Fruit fly (Drosophila melanogaster) whole organism, embryonic: ENCODE measurements around the gene uncNacbeta.

Experiments
- ATbp ChIP-seq: fragments of 200-800 bp; sonication (Bioruptor generic); optimal IDR thresholded peaks from 2 replicates; lab custom pipeline; 2017; ENCODE audit warnings: missing biosample characterization, mild to moderate bottlenecking, missing genetic modification characterization, missing genetic modification reagents
- CG10654 ChIP-seq: fragments of 200-800 bp; sonication (Bioruptor generic); optimal IDR thresholded peaks from 2 replicates; lab custom pipeline; 2016; ENCODE audit warnings: missing biosample characterization, missing genetic modification characterization
- CG13624 ChIP-seq: fragments of 200-800 bp; sonication (Bioruptor generic); optimal IDR thresholded peaks from 2 replicates; lab custom pipeline; 2016; ENCODE audit warnings: missing biosample characterization, missing genetic modification characterization
- CG14667 ChIP-seq: fragments of 200-800 bp; sonication (Bioruptor generic); IDR thresholded peaks from 2 replicates; pipeline ENCODE4 v1.3.6; 2022; ENCODE audit warnings: missing biosample characterization, missing genetic modification characterization
- CG14710 ChIP-seq: fragments of 200-800 bp; sonication (Bioruptor generic); optimal IDR thresholded peaks from 3 replicates; lab custom pipeline; 2019; ENCODE audit warnings: missing biosample characterization, mild to moderate bottlenecking, missing genetic modification characterization, moderate library complexity
- CG15011 ChIP-seq: fragments of 200-800 bp; sonication (Bioruptor generic); optimal IDR thresholded peaks from 3 replicates; lab custom pipeline; 2018; ENCODE audit warnings: missing biosample characterization, mild to moderate bottlenecking, missing genetic modification characterization
- CG15479 ChIP-seq: fragments of 200-800 bp; sonication (Bioruptor generic); optimal IDR thresholded peaks from 3 replicates; lab custom pipeline; 2019; ENCODE audit warnings: missing biosample characterization, mild to moderate bottlenecking, missing genetic modification characterization, moderate library complexity
- CG16815 ChIP-seq: fragments of 200-800 bp; sonication (Bioruptor generic); optimal IDR thresholded peaks from 3 replicates; lab custom pipeline; 2017; ENCODE audit warnings: missing biosample characterization, mild to moderate bottlenecking, missing genetic modification characterization
- CG17829 ChIP-seq: fragments of 200-800 bp; optimal IDR thresholded peaks from 2 replicates; lab custom pipeline; 2019; ENCODE audit warnings: missing biosample characterization, mild to moderate bottlenecking, missing genetic modification characterization, moderate library complexity
- CG17912 ChIP-seq: fragments of 200-800 bp; sonication (Bioruptor generic); optimal IDR thresholded peaks from 2 replicates; lab custom pipeline; 2018; ENCODE audit warnings: missing biosample characterization, mild to moderate bottlenecking, missing genetic modification characterization
- CG18011 ChIP-seq: fragments of 200-800 bp; sonication (Bioruptor generic); optimal IDR thresholded peaks from 2 replicates; lab custom pipeline; 2017; ENCODE audit warnings: missing biosample characterization, missing genetic modification characterization, mild to moderate bottlenecking, moderate library complexity, missing genotype
- CG1832 ChIP-seq: fragments of 200-800 bp; sonication (Bioruptor generic); optimal IDR thresholded peaks from 2 replicates; lab custom pipeline; 2017; ENCODE audit warnings: missing biosample characterization, mild to moderate bottlenecking, missing genetic modification characterization, inconsistent platforms
- CG18599 ChIP-seq: fragments of 200-800 bp; sonication (Bioruptor generic); optimal IDR thresholded peaks from 3 replicates; lab custom pipeline; 2017; ENCODE audit warnings: missing biosample characterization, missing genetic modification characterization, mild to moderate bottlenecking, moderate library complexity, missing genetic modification reagents
- CG2199 ChIP-seq: fragments of 200-800 bp; sonication (Bioruptor generic); IDR thresholded peaks from 3 replicates; pipeline ENCODE4 v1.3.6; 2022; ENCODE audit warnings: missing biosample characterization, missing genetic modification characterization
- CG2875 ChIP-seq: fragments of 200-800 bp; sonication (Bioruptor generic); optimal IDR thresholded peaks from 2 replicates; lab custom pipeline; 2017; ENCODE audit warnings: missing biosample characterization, mild to moderate bottlenecking, missing genetic modification characterization, missing genetic modification reagents
- CG30020 ChIP-seq: fragments of 200-800 bp; optimal IDR thresholded peaks from 2 replicates; lab custom pipeline; 2019; ENCODE audit warnings: missing biosample characterization, mild to moderate bottlenecking, missing genetic modification characterization, moderate library complexity
- CG32772 ChIP-seq: fragments of 200-800 bp; sonication (Bioruptor generic); IDR thresholded peaks from 2 replicates; pipeline ENCODE4 v1.3.6; 2022; ENCODE audit warnings: missing biosample characterization, missing genetic modification characterization
- CG3726 ChIP-seq: fragments of 200-800 bp; sonication (Bioruptor generic); IDR thresholded peaks from 3 replicates; pipeline ENCODE4, ENCODE4 v1.3.6; 2022; ENCODE audit warnings: missing biosample characterization, missing genetic modification characterization
- CG4730 ChIP-seq: fragments of 200-800 bp; sonication (Bioruptor generic); IDR thresholded peaks from 2 replicates; pipeline ENCODE4 v1.3.6; 2022; ENCODE audit warnings: missing biosample characterization, missing genetic modification characterization
- CG5953 ChIP-seq: fragments of 200-800 bp; sonication (Bioruptor generic); IDR thresholded peaks from 2 replicates; pipeline ENCODE4 v1.3.6; 2022; ENCODE audit warnings: missing biosample characterization, missing genetic modification characterization
- CG8944 ChIP-seq: fragments of 200-800 bp; sonication (Bioruptor generic); optimal IDR thresholded peaks from 3 replicates; lab custom pipeline; 2016; ENCODE audit warnings: missing biosample characterization, missing genetic modification characterization
- Dbx ChIP-seq: fragments of 200-800 bp; sonication (Bioruptor generic); IDR thresholded peaks from 3 replicates; pipeline ENCODE4 v1.3.6; 2022; ENCODE audit warnings: missing biosample characterization, missing genetic modification characterization
- Hand ChIP-seq: fragments of 200-800 bp; sonication (Bioruptor generic); optimal IDR thresholded peaks from 2 replicates; lab custom pipeline; 2017; ENCODE audit warnings: mild to moderate bottlenecking, missing biosample characterization, missing genetic modification reagents, missing genetic modification characterization
- MBD-R2 ChIP-seq: fragments of 200-800 bp; sonication (Bioruptor generic); IDR thresholded peaks from 2 replicates; pipeline ENCODE4 v1.3.6; 2022; ENCODE audit warnings: missing biosample characterization, missing genetic modification characterization
- Med ChIP-seq: fragments of 200-800 bp; sonication (Bioruptor generic); peaks from one replicate; lab custom pipeline; 2016; ENCODE audit warnings: missing biosample characterization, missing genetic modification characterization, mild to moderate bottlenecking, inconsistent platforms, moderate library complexity
- Neu2 ChIP-seq: fragments of 200-800 bp; sonication (Bioruptor generic); optimal IDR thresholded peaks from 3 replicates; lab custom pipeline; 2016; ENCODE audit warnings: missing biosample characterization, missing genetic modification characterization, borderline replicate concordance
- Oaz ChIP-seq: fragments of 200-800 bp; sonication (Bioruptor generic); IDR thresholded peaks from 2 replicates; pipeline ENCODE4 v1.3.6; 2022; ENCODE audit warnings: missing biosample characterization, missing genetic modification characterization
- Poxn ChIP-seq: fragments of 200-800 bp; sonication (Bioruptor generic); IDR thresholded peaks from 2 replicates; pipeline ENCODE4 v1.3.6; 2022; ENCODE audit warnings: missing biosample characterization, missing genetic modification characterization
- Ptx1 ChIP-seq: fragments of 200-800 bp; sonication (Bioruptor generic); IDR thresholded peaks from 2 replicates; pipeline ENCODE4 v1.3.6; 2022; ENCODE audit warnings: missing biosample characterization, missing genetic modification characterization
- Six4 ChIP-seq: fragments of 200-800 bp; sonication (Bioruptor generic); optimal IDR thresholded peaks from 2 replicates; lab custom pipeline; 2016; ENCODE audit warnings: missing biosample characterization, missing genetic modification characterization
- amos ChIP-seq: fragments of 200-800 bp; sonication (Bioruptor generic); IDR thresholded peaks from 2 replicates; pipeline ENCODE4 v1.3.6; 2022; ENCODE audit warnings: missing biosample characterization, missing genetic modification characterization; ENCODE audit not compliant: partially characterized antibody
- az2 ChIP-seq: fragments of 200-800 bp; sonication (Bioruptor generic); optimal IDR thresholded peaks from 3 replicates; lab custom pipeline; 2016; ENCODE audit warnings: missing biosample characterization, missing genetic modification characterization
- bowl ChIP-seq: fragments of 200-800 bp; sonication (Bioruptor generic); IDR thresholded peaks from 2 replicates; pipeline ENCODE4 v1.3.6; 2022; ENCODE audit warnings: missing biosample characterization, missing genetic modification characterization
- cad ChIP-seq: fragments of >200 bp; optimal IDR thresholded peaks from 2 replicates; lab custom pipeline; 2017; ENCODE audit warnings: missing biosample characterization, missing genetic modification characterization
- chn ChIP-seq: fragments of 200-800 bp; sonication (Bioruptor generic); optimal IDR thresholded peaks from 2 replicates; lab custom pipeline; 2016; ENCODE audit warnings: missing biosample characterization, missing genetic modification characterization
- gce ChIP-seq: fragments of 200-800 bp; sonication (Bioruptor generic); IDR thresholded peaks from 3 replicates; pipeline ENCODE4 v1.3.6; 2022; ENCODE audit warnings: missing biosample characterization, missing genetic modification characterization
- hkb ChIP-seq, 2 experiments: fragments of 200-800 bp in 1 of 2; fragments of >200 bp in 1 of 2; sonication (Bioruptor generic) in 1 of 2; IDR thresholded peaks in 1 of 2; optimal IDR thresholded peaks in 1 of 2; 2 replicates each; pipeline versions ENCODE4 v1.3.6 to Lab custom; 2017 to 2022; ENCODE audit warnings: missing biosample characterization in 1 of 2, missing genetic modification characterization in 1 of 2
- lola ChIP-seq, 3 experiments: fragments of >200 bp in 2 of 3; fragments of 200-800 bp in 1 of 3; sonication (Bioruptor generic) in 1 of 3; optimal IDR thresholded peaks; 2 replicates each; lab custom pipeline; 2017 to 2019; ENCODE audit warnings: missing biosample characterization in 3 of 3, missing genetic modification characterization in 3 of 3, mild to moderate bottlenecking in 1 of 3, moderate library complexity in 1 of 3
- prd ChIP-seq, 3 experiments: fragments of >200 bp in 2 of 3; fragments of 200-800 bp in 1 of 3; sonication (Bioruptor generic) in 1 of 3; optimal IDR thresholded peaks in 2 of 3; IDR thresholded peaks in 1 of 3; 2 replicates in 2 of 3; 3 replicates in 1 of 3; pipeline versions ENCODE4 v1.3.6 to Lab custom; 2017 to 2022; ENCODE audit warnings: missing biosample characterization in 1 of 3, missing genetic modification characterization in 1 of 3
- repo ChIP-seq: fragments of 200-800 bp; sonication (Bioruptor generic); optimal IDR thresholded peaks from 2 replicates; lab custom pipeline; 2016; ENCODE audit warnings: missing biosample characterization, missing genetic modification characterization
- sima ChIP-seq: fragments of 200-800 bp; sonication (Bioruptor generic); optimal IDR thresholded peaks from 2 replicates; lab custom pipeline; 2016; ENCODE audit warnings: missing biosample characterization, missing genetic modification characterization
- slbo ChIP-seq: fragments of 200-800 bp; sonication (Bioruptor generic); IDR thresholded peaks from 2 replicates; pipeline ENCODE4 v1.3.6; 2022; ENCODE audit warnings: missing biosample characterization, missing genetic modification characterization
- stc ChIP-seq: fragments of 200-800 bp; sonication (Bioruptor generic); IDR thresholded peaks from 2 replicates; pipeline ENCODE4 v1.3.6; 2022; ENCODE audit warnings: missing biosample characterization, missing genetic modification characterization
- ttk ChIP-seq: fragments of 200-800 bp; sonication (Bioruptor generic); IDR thresholded peaks from 2 replicates; pipeline ENCODE4 v2.1.2; 2022; ENCODE audit warnings: missing biosample characterization, missing genetic modification characterization
- twi ChIP-seq: fragments of 200-800 bp; optimal IDR thresholded peaks from 2 replicates; lab custom pipeline; 2019; ENCODE audit warnings: missing biosample characterization, mild to moderate bottlenecking, missing genetic modification characterization, moderate library complexity
- usp ChIP-seq: fragments of >200 bp; optimal IDR thresholded peaks from 2 replicates; lab custom pipeline; 2017; ENCODE audit warnings: missing biosample characterization, missing genetic modification characterization
- zen ChIP-seq: fragments of 200-800 bp; sonication (Bioruptor generic); optimal IDR thresholded peaks from 3 replicates; lab custom pipeline; 2018; ENCODE audit warnings: missing biosample characterization, mild to moderate bottlenecking, missing genetic modification characterization, moderate library complexity
- zf30C ChIP-seq: fragments of 200-800 bp; sonication (Bioruptor generic); optimal IDR thresholded peaks from 3 replicates; lab custom pipeline; 2018; ENCODE audit warnings: missing biosample characterization, mild to moderate bottlenecking, missing genetic modification characterization
- zfh2 ChIP-seq: fragments of 200-800 bp; sonication (Bioruptor generic); optimal IDR thresholded peaks from 2 replicates; lab custom pipeline; 2016; ENCODE audit warnings: missing biosample characterization, missing genetic modification characterization

Gene uncNacbeta

DNA sequence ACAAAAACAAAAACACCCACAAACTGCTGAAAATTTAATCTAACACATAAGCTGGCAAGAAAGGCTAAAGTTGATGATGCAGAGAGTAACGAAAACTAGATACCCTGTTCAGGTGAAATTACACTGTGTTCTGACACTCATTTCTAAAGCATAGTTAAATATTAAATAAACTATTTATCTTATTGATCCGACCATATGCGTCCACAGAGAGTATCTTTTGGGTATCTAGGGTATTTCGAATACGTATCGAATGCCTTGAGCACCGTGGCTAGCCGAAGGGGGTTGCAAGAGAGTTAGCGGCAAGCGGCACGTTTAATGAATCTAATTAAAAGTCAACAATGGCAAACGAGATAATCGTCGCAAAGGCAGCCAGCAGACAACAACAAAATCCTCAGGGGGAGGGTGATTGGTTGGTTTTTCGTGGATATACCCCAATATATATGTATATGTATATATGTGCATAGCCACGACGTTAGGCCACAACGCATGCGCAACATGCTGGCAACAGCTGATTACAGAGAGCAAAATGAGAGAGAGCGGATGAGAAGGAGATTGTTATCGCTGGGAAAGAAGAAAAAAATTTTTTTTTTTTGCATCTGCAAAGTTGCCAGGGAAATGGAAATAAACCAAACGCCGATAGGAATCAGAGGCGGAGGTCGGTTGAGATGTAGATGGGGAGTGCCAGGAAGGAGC, 41.5 kb downstream of the uncNacbeta start (continued):
- peak; percentile 87 for TF ChIP-seq ttk (GFP tag; lab: Robert Waterston, UW)
- no peak for TF ChIP-seq CG17912
- TF ChIP-seq zf30C (GFP tag; lab: Kevin White, UChicago), result peak; percentile 44
- peak; percentile 86 for TF ChIP-seq Med (GFP tag; lab: Kevin White, UChicago)
- TF ChIP-seq CG13624 (GFP tag; lab: Kevin White, UChicago), result no peak
- TF ChIP-seq sima (GFP tag; lab: Kevin White, UChicago), result no peak
- peak; percentile 56; the same call in 1 of the 3 replicates for TF ChIP-seq CG3726 (GFP tag; lab: Robert Waterston, UW)
- peak; percentile 86 for TF ChIP-seq Ptx1 (GFP tag; lab: Robert Waterston, UW)
- TF ChIP-seq CG15479 (GFP tag; lab: Kevin White, UChicago), result peak; percentile 93
- peak; percentile 87 for TF ChIP-seq stc (GFP tag; lab: Robert Waterston, UW)
- TF ChIP-seq twi (tag; lab: Kevin White, UChicago), result no peak
- TF ChIP-seq cad, result no peak
- TF ChIP-seq CG1832 (GFP tag; lab: Kevin White, UChicago), result no peak
- peak; percentile 80 for TF ChIP-seq CG4730 (GFP tag; lab: Robert Waterston, UW)
- TF ChIP-seq CG2875, result peak; percentile 65
- no peak for TF ChIP-seq Neu2 (GFP tag; lab: Kevin White, UChicago)
- TF ChIP-seq gce, result peak; percentile 78; the same call in 2 of the 3 replicates
- TF ChIP-seq CG10654, result peak; percentile 45
- TF ChIP-seq usp (GFP tag; lab: Kevin White, UChicago), result no peak
- 0 out of 2 replicates have a peak, but pooled peaks have one; percentile 32 for TF ChIP-seq bowl
- peak; percentile 30 for TF ChIP-seq repo (GFP tag; lab: Kevin White, UChicago)
- peak; percentile 79 for TF ChIP-seq CG32772 (GFP tag; lab: Robert Waterston, UW)
- TF ChIP-seq CG18599, result peak; percentile 81
- TF ChIP-seq CG18011 (GFP tag; lab: Kevin White, UChicago), result no peak
- no peak for TF ChIP-seq Poxn (GFP tag; lab: Robert Waterston, UW)
- no peak for TF ChIP-seq zfh2
- TF ChIP-seq az2 (GFP tag; lab: Kevin White, UChicago), result peak; percentile 77
- no peak for TF ChIP-seq Dbx (GFP tag; lab: Robert Waterston, UW)
- TF ChIP-seq CG5953 (GFP tag; lab: Robert Waterston, UW), result peak; percentile 77
- peak; percentile 93 for TF ChIP-seq zen (tag; lab: Kevin White, UChicago)
- peak; percentile 91 for TF ChIP-seq CG2199 (GFP tag; lab: Robert Waterston, UW)
- TF ChIP-seq lola (GFP tag; optimal IDR thresholded peaks at IDR 0.05; lab: Kevin White, UChicago), result peak in 1 of 3 experiments; percentile 70
- TF ChIP-seq CG16815 (GFP tag; lab: Kevin White, UChicago), result peak; percentile 81
- peak; percentile 66 for TF ChIP-seq slbo (GFP tag; lab: Robert Waterston, UW)
- TF ChIP-seq CG14710 (tag; lab: Kevin White, UChicago), result peak; percentile 81
- peak; percentile 88 for TF ChIP-seq CG17829
- TF ChIP-seq hkb (optimal IDR thresholded peaks at IDR 0.05; lab: Kevin White, UChicago), result no peak
- peak; percentile 74 for TF ChIP-seq hkb (GFP tag; IDR thresholded peaks at IDR 0.05; lab: Robert Waterston, UW)
- TF ChIP-seq CG15011 (GFP tag; lab: Kevin White, UChicago), result peak; percentile 49
- TF ChIP-seq Six4, result peak; percentile 79
- TF ChIP-seq CG8944 (GFP tag; lab: Kevin White, UChicago), result peak; percentile 38
- no peak for TF ChIP-seq CG30020 (tag; lab: Kevin White, UChicago)
- no peak for TF ChIP-seq prd (optimal IDR thresholded peaks at IDR 0.05; lab: Kevin White, UChicago)
- TF ChIP-seq prd (GFP tag; IDR thresholded peaks at IDR 0.05; lab: Robert Waterston, UW), result peak; percentile 95
- TF ChIP-seq MBD-R2, result peak; percentile 30; the same call in 1 of the 2 replicates
- peak; percentile 76 for TF ChIP-seq chn (GFP tag; lab: Kevin White, UChicago)
- peak; percentile 65 for TF ChIP-seq Oaz (GFP tag; lab: Robert Waterston, UW)
- TF ChIP-seq CG14667 (GFP tag; lab: Robert Waterston, UW), result peak; percentile 74
- no peak for TF ChIP-seq amos (GFP tag; lab: Robert Waterston, UW)
- TF ChIP-seq ATbp (GFP tag; lab: Kevin White, UChicago), result peak; percentile 80
- no peak for TF ChIP-seq Hand
